Worm (Caenorhabditis elegans) whole organism, L4 larva: ENCODE measurements around the gene ucr-2.3.

Source experiments
- D1046.2 ChIP-seq: fragments of 200-800 bp; sonication (Bioruptor generic); IDR thresholded peaks from 2 replicates; pipeline ENCODE4 v1.3.6; 2022; ENCODE audit warnings: missing genetic modification characterization, missing compliant biosample characterization
- F37D6.2 ChIP-seq: sonication (generic microtip); optimal IDR thresholded peaks from 2 replicates; lab custom pipeline; 2016; ENCODE audit warnings: mild to moderate bottlenecking, missing genetic modification characterization, missing compliant biosample characterization
- F49E8.2 ChIP-seq: sonication (generic microtip); optimal IDR thresholded peaks from 2 replicates; lab custom pipeline; 2016; ENCODE audit warnings: missing compliant biosample characterization, mild to moderate bottlenecking, missing genetic modification characterization, borderline replicate concordance
- Y105C5A.15 ChIP-seq: fragments of 200-800 bp; sonication (Bioruptor generic); IDR thresholded peaks from 2 replicates; pipeline ENCODE4 v1.3.6; 2022; ENCODE audit warnings: missing genetic modification characterization, missing compliant biosample characterization
- Y48G9A.11 ChIP-seq: fragments of 200-800 bp; sonication (Bioruptor generic); IDR thresholded peaks from 2 replicates; pipeline ENCODE4 v1.3.6; 2022; ENCODE audit warnings: missing genetic modification reagents, missing genetic modification characterization, missing compliant biosample characterization
- aha-1 ChIP-seq: fragments of 150-350 bp; peaks from one replicate; lab custom pipeline; 2014; ENCODE audit warnings: missing biosample characterization, missing genetic modification characterization
- aly-2 ChIP-seq: sonication (generic microtip); optimal IDR thresholded peaks from 2 replicates; lab custom pipeline; 2018; ENCODE audit warnings: missing biosample characterization, missing genetic modification characterization
- attf-4 ChIP-seq: sonication (generic microtip); optimal IDR thresholded peaks from 3 replicates; lab custom pipeline; 2017; ENCODE audit warnings: missing biosample characterization, missing genetic modification characterization
- ceh-20 ChIP-seq: fragments of 200-800 bp; sonication (Bioruptor generic); IDR thresholded peaks from 2 replicates; pipeline ENCODE4 v1.3.6; 2022; ENCODE audit warnings: missing genetic modification reagents, missing genetic modification characterization, missing compliant biosample characterization
- ceh-28 ChIP-seq: fragments of 150-350 bp; optimal IDR thresholded peaks from 2 replicates; lab custom pipeline; 2014; ENCODE audit warnings: missing biosample characterization, missing genetic modification reagents, missing genetic modification characterization
- ceh-82 ChIP-seq: sonication (generic microtip); optimal IDR thresholded peaks from 2 replicates; lab custom pipeline; 2017; ENCODE audit warnings: missing biosample characterization, missing genetic modification characterization
- daf-12 ChIP-seq: fragments of 150-350 bp; optimal IDR thresholded peaks from 2 replicates; lab custom pipeline; 2014; ENCODE audit warnings: missing biosample characterization, missing genetic modification reagents, missing genetic modification characterization
- daf-19 ChIP-seq: fragments of 200-800 bp; sonication (Bioruptor generic); conservative IDR thresholded peaks from 2 replicates; pipeline ENCODE4 v1.3.6; 2022; ENCODE audit warnings: missing genetic modification characterization, missing compliant biosample characterization
- daf-8 ChIP-seq: fragments of 200-800 bp; sonication (Bioruptor generic); IDR thresholded peaks from 2 replicates; pipeline ENCODE4 v1.3.6; 2022; ENCODE audit warnings: missing genetic modification characterization, missing compliant biosample characterization
- dmd-6 ChIP-seq: fragments of 200-800 bp; sonication (Bioruptor generic); IDR thresholded peaks from 2 replicates; pipeline ENCODE4 v1.3.6; 2022; ENCODE audit warnings: missing genetic modification reagents, missing genetic modification characterization, missing compliant biosample characterization
- dmd-8 ChIP-seq: fragments of 200-800 bp; sonication (Bioruptor generic); IDR thresholded peaks from 2 replicates; pipeline ENCODE4 v1.3.6; 2022; ENCODE audit warnings: missing genetic modification characterization, missing compliant biosample characterization
- egl-43 ChIP-seq: fragments of 200-800 bp; sonication (Bioruptor generic); IDR thresholded peaks from 2 replicates; pipeline ENCODE4 v1.3.6; 2022; ENCODE audit warnings: missing genetic modification reagents, missing genetic modification characterization, missing compliant biosample characterization
- fos-1 ChIP-seq: fragments of 150-350 bp; optimal IDR thresholded peaks from 2 replicates; lab custom pipeline; 2014; ENCODE audit warnings: missing biosample characterization, missing genetic modification characterization
- hif-1 ChIP-seq, 2 experiments: sonication (generic microtip); optimal IDR thresholded peaks; 2 replicates each; lab custom pipeline; 2016 to 2017; ENCODE audit warnings: missing compliant biosample characterization in 2 of 2, missing genetic modification characterization in 2 of 2, missing genetic modification reagents in 2 of 2, missing genotype in 2 of 2, mild to moderate bottlenecking in 1 of 2
- hlh-11 ChIP-seq: fragments of 200-800 bp; sonication (Bioruptor generic); optimal IDR thresholded peaks from 2 replicates; lab custom pipeline; 2018; ENCODE audit warnings: mild to moderate bottlenecking, missing genetic modification characterization, missing compliant biosample characterization
- lir-3 ChIP-seq: sonication (generic microtip); optimal IDR thresholded peaks from 2 replicates; lab custom pipeline; 2016; ENCODE audit warnings: mild to moderate bottlenecking, missing genetic modification characterization, missing compliant biosample characterization
- lsy-2 ChIP-seq, 2 experiments: fragments of 150-350 bp in 1 of 2; sonication (generic microtip) in 1 of 2; optimal IDR thresholded peaks; 2 replicates each; lab custom pipeline; 2014 to 2017; ENCODE audit warnings: missing biosample characterization in 2 of 2, missing genetic modification characterization in 2 of 2
- madf-9 ChIP-seq: fragments of 200-800 bp; sonication (Bioruptor generic); conservative IDR thresholded peaks from 2 replicates; pipeline ENCODE4 v1.3.6; 2022; ENCODE audit warnings: missing genetic modification reagents, missing genetic modification characterization, missing compliant biosample characterization
- mep-1 ChIP-seq: fragments of 150-350 bp; sonication (generic microtip); optimal IDR thresholded peaks from 3 replicates; lab custom pipeline; 2014; ENCODE audit warnings: missing biosample characterization, missing genetic modification characterization
- mxl-3 ChIP-seq: fragments of 200-800 bp; sonication (Bioruptor generic); optimal IDR thresholded peaks from 2 replicates; lab custom pipeline; 2018; ENCODE audit warnings: mild to moderate bottlenecking, missing genetic modification characterization, missing compliant biosample characterization
- nhr-111 ChIP-seq: fragments of 200-800 bp; sonication (Bioruptor generic); optimal IDR thresholded peaks from 2 replicates; lab custom pipeline; 2018; ENCODE audit warnings: mild to moderate bottlenecking, missing genetic modification characterization, missing compliant biosample characterization
- nhr-25 ChIP-seq: sonication (generic microtip); optimal IDR thresholded peaks from 2 replicates; lab custom pipeline; 2017; ENCODE audit warnings: missing genetic modification characterization, mild to moderate bottlenecking, missing compliant biosample characterization, antibody characterized with exemption, moderate library complexity, borderline replicate concordance; ENCODE audit not compliant: insufficient read depth
- nhr-28 ChIP-seq: fragments of 150-350 bp; optimal IDR thresholded peaks from 2 replicates; lab custom pipeline; 2014; ENCODE audit warnings: missing biosample characterization, missing genetic modification characterization
- nhr-42 ChIP-seq: fragments of 200-800 bp; sonication (Bioruptor generic); IDR thresholded peaks from 2 replicates; pipeline ENCODE4 v1.3.6; 2022; ENCODE audit warnings: missing genetic modification characterization, missing compliant biosample characterization
- nhr-77 ChIP-seq: fragments of 150-350 bp; optimal IDR thresholded peaks from 2 replicates; lab custom pipeline; 2014; ENCODE audit warnings: missing biosample characterization, missing genetic modification characterization
- php-3 ChIP-seq: fragments of 200-800 bp; sonication (Bioruptor generic); IDR thresholded peaks from 2 replicates; pipeline ENCODE4 v1.3.6; 2022; ENCODE audit warnings: missing genetic modification reagents, missing genetic modification characterization, missing compliant biosample characterization
- pqm-1 ChIP-seq: sonication (generic microtip); optimal IDR thresholded peaks from 2 replicates; lab custom pipeline; 2017; ENCODE audit warnings: missing biosample characterization, missing genetic modification characterization
- rbr-2 ChIP-seq: sonication (generic microtip); optimal IDR thresholded peaks from 2 replicates; lab custom pipeline; 2016; ENCODE audit warnings: missing genotype, missing genetic modification characterization, missing compliant biosample characterization
- saeg-2 ChIP-seq: fragments of 200-800 bp; sonication (Bioruptor generic); IDR thresholded peaks from 2 replicates; pipeline ENCODE4 v1.3.6; 2022; ENCODE audit warnings: missing genetic modification reagents, missing genetic modification characterization, missing compliant biosample characterization
- skn-1 ChIP-seq: fragments of 150-350 bp; optimal IDR thresholded peaks from 2 replicates; lab custom pipeline; 2014; ENCODE audit warnings: missing biosample characterization, missing genetic modification characterization
- spr-1 ChIP-seq: sonication (generic microtip); optimal IDR thresholded peaks from 2 replicates; lab custom pipeline; 2016; ENCODE audit warnings: mild to moderate bottlenecking, missing genetic modification characterization, missing compliant biosample characterization
- spr-3 ChIP-seq: fragments of 200-800 bp; sonication (Bioruptor generic); optimal IDR thresholded peaks from 2 replicates; lab custom pipeline; 2018; ENCODE audit warnings: mild to moderate bottlenecking, missing genetic modification characterization, missing compliant biosample characterization
- tag-97 ChIP-seq: fragments of 200-800 bp; sonication (Bioruptor generic); IDR thresholded peaks from 2 replicates; pipeline ENCODE4 v1.3.6; 2022; ENCODE audit warnings: missing genetic modification characterization, missing compliant biosample characterization
- unc-62 ChIP-seq, 3 experiments: fragments of 150-350 bp in 1 of 3; sonication (generic microtip); optimal IDR thresholded peaks in 2 of 3; peaks in 1 of 3; 1 replicate in 1 of 3; 2 replicates in 2 of 3; lab custom pipeline; 2014 to 2017; ENCODE audit warnings: missing biosample characterization in 3 of 3, missing genetic modification characterization in 3 of 3, missing genetic modification reagents in 3 of 3, missing genotype in 1 of 3
- vab-7 ChIP-seq: fragments of 200-800 bp; sonication (Bioruptor generic); IDR thresholded peaks from 2 replicates; pipeline ENCODE4 v1.3.6; 2022; ENCODE audit warnings: missing genetic modification reagents, missing genetic modification characterization, missing compliant biosample characterization
- zfp-2 ChIP-seq: sonication (generic microtip); optimal IDR thresholded peaks from 2 replicates; lab custom pipeline; 2016; ENCODE audit warnings: mild to moderate bottlenecking, missing genetic modification characterization, missing compliant biosample characterization
- zip-11 ChIP-seq: fragments of 200-800 bp; sonication (Bioruptor generic); IDR thresholded peaks from 2 replicates; pipeline ENCODE4 v1.3.6; 2022; ENCODE audit warnings: missing genetic modification characterization, missing compliant biosample characterization
- ztf-7 ChIP-seq: fragments of 150-350 bp; optimal IDR thresholded peaks from 2 replicates; lab custom pipeline; 2014; ENCODE audit warnings: missing biosample characterization, missing genetic modification characterization

The ucr-2.3 gene

DNA sequence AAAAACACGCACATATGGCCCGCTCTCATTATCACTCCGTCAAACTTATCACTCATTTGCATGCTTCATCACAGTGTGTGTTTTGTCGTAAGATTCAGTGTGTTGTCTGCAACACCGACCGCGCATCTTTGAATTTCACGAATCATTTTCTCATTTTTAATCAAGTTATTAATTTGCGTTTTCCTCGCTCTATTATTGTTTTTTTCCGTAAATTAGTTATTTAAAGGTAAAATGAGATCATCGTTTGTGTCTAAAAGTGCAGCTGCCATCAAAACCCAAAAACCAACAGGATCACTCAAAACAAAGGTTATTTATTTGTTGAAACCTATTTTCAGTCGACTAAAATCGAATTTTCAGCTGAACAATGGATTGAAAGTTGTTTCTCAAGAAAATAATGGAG is at the start of gene ucr-2.3, which contains the start of gene T24C4.5:
TSS of gene ucr-2.3 (plus strand) at position 227 of the 400 bp plus-strand sequence.
TSS of gene T24C4.5 (minus strand) at position 101 of the 400 bp plus-strand sequence.
- TF ChIP-seq nhr-28 (tag; lab: Kevin White, UChicago) (no peak), nhr-25 (no peak), dmd-6 (no peak), mxl-3 (no peak), nhr-77 (tag; lab: Kevin White, UChicago) (no peak), zfp-2 (no peak), ztf-7 (no peak), Y105C5A.15 (GFP tag; lab: Robert Waterston, UW) (no peak), hif-1 (tag; optimal IDR thresholded peaks at IDR 0.05; lab: Kevin White, UChicago) (no peak), mep-1 (tag; lab: Kevin White, UChicago) (no peak), skn-1 (tag; lab: Kevin White, UChicago) (no peak), spr-1 (no peak), daf-12 (tag; lab: Kevin White, UChicago) (no peak), hlh-11 (tag; lab: Kevin White, UChicago) (no peak)

DNA sequence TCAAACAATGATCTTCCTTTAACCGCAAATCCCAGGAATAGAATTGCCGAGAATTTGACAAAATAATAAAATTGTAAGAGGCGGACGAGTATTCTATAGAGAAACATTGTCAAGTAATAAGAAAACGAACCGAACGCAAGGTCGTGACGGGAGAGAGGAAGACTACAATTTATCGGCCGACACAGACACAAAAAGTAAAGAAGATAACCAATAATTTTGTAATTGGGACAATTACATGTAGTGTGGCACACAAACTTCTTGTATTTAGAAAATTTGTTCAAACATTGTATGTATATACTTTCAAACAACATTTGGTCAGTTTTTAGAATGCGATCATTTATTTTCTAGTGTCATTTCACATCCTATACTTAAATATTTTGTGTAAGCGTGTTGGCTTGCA is 47.7 kb upstream of the ucr-2.3 start, which contains the start of gene ceeh-1:
TSS of gene ceeh-1 (minus strand) at position 317 of the 400 bp plus-strand sequence.
- TF ChIP-seq daf-8 (no peak), pqm-1 (tag; lab: Kevin White, UChicago) (peak; percentile 30), ceh-20 (GFP tag; lab: Robert Waterston, UW) (no peak), zip-11 (GFP tag; lab: Robert Waterston, UW) (no peak), saeg-2 (GFP tag; lab: Robert Waterston, UW) (no peak), D1046.2 (GFP tag; lab: Robert Waterston, UW) (no peak), daf-19 (no peak), php-3 (no peak), F49E8.2 (tag; lab: Kevin White, UChicago) (no peak), zfp-2 (no peak), ceh-28 (tag; lab: Kevin White, UChicago) (no peak), madf-9 (GFP tag; lab: Robert Waterston, UW) (no peak), mep-1 (tag; lab: Kevin White, UChicago) (no peak), nhr-77 (tag; lab: Kevin White, UChicago) (peak; percentile 4), nhr-28 (tag; lab: Kevin White, UChicago) (peak; percentile 100), lsy-2 (tag; optimal IDR thresholded peaks at IDR 0.05; lab: Kevin White, UChicago) (peak in 1 of 2 experiments; percentile 4), mxl-3 (peak; percentile 22), egl-43 (GFP tag; lab: Robert Waterston, UW) (no peak), dmd-6 (peak; percentile 20; the same call in 1 of the 2 replicates), aly-2 (no peak), ceh-82 (tag; lab: Kevin White, UChicago) (no peak), spr-3 (no peak), aha-1 (tag; lab: Kevin White, UChicago) (no peak), nhr-111 (GFP tag; lab: Kevin White, UChicago) (no peak), F37D6.2 (no peak), lir-3 (tag; lab: Kevin White, UChicago) (no peak), unc-62 (GFP tag; optimal IDR thresholded peaks at IDR 0.05 in 1 of 2; lab: Kevin White, UChicago) (peak in 1 of 2 experiments; percentile 15), unc-62 (tag; optimal IDR thresholded peaks at IDR 0.05; lab: Kevin White, UChicago) (no peak), nhr-42 (GFP tag; lab: Robert Waterston, UW) (no peak), skn-1 (tag; lab: Kevin White, UChicago) (no peak), dmd-8 (GFP tag; lab: Robert Waterston, UW) (no peak), Y48G9A.11 (GFP tag; lab: Robert Waterston, UW) (no peak), hlh-11 (tag; lab: Kevin White, UChicago) (peak; percentile 12), tag-97 (GFP tag; lab: Robert Waterston, UW) (no peak), attf-4 (no peak), rbr-2 (tag; lab: Kevin White, UChicago) (no peak), fos-1 (tag; lab: Kevin White, UChicago) (no peak), vab-7 (GFP tag; lab: Robert Waterston, UW) (no peak)
